Worm (Caenorhabditis elegans): ENCODE data around the gene fbxc-26.
"Not testable (repeated sequence)": the region's sequence is repeated elsewhere in the genome, so short reads cannot be mapped to it uniquely, and the experiment has no call there.

fbxc-26 gene

ce11 chrII:1666025-1666424 lies 28.4 kb downstream of the fbxc-26 start, which contains the start of gene srlf-29:
TSS of gene srlf-29 (plus strand) at chrII:1666325.
- TF ChIP-seq ceh-36 (tag; optimal IDR thresholded peaks at IDR 0.05) (no peak), flt-1 (GFP tag; IDR thresholded peaks at IDR 0.05) (no peak), hnd-1 (tag; optimal IDR thresholded peaks at IDR 0.05) (no peak), tra-4 (tag; optimal IDR thresholded peaks at IDR 0.05) (no peak), pes-1 (GFP tag; IDR thresholded peaks at IDR 0.05) (no peak), ama-1 (optimal IDR thresholded peaks at IDR 0.05) (no peak), F13C5.2 (tag; optimal IDR thresholded peaks at IDR 0.05) (no peak), tbx-37 (GFP tag; conservative IDR thresholded peaks at IDR 0.05) (no peak), tbx-11 (GFP tag; IDR thresholded peaks at IDR 0.05) (no peak), hmg-4 (GFP tag; optimal IDR thresholded peaks at IDR 0.05) (no peak), aly-1 (tag; optimal IDR thresholded peaks at IDR 0.05) (no peak), ets-7 (tag; optimal IDR thresholded peaks at IDR 0.05) (no peak), sea-1 (GFP tag; conservative IDR thresholded peaks at IDR 0.05) (no peak), B0310.2 (tag; optimal IDR thresholded peaks at IDR 0.05) (no peak), ceh-13 (GFP tag; optimal IDR thresholded peaks at IDR 0.05) (no peak), hmbx-1 (tag; optimal IDR thresholded peaks at IDR 0.05) (no peak), scrt-1 (GFP tag; IDR thresholded peaks at IDR 0.05) (no peak)

DNA sequence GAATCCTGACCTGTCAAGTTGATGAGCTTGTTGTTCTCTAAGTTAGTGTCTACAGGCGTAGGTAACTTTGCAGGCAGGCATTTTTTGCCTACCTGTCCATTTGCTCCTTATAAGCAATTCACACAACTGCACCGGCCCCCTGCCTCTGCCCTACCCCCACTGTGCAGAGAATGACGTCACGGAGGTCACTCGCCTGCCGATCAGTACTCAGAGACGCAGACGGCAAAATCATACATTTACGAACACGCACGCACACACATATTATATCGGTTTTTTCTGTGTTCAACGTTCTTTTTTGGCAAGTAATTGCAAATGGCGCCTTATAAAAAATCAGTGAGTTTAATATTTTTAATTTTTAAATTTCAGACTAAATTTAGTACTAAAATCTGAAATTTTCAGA lies 30.9 kb downstream of the fbxc-26 start, which contains the start of gene duxl-1:
duxl-1 (plus strand) TSS at position 184 of the 400 bp plus-strand sequence.
- TF ChIP-seq hmg-4 (GFP tag; optimal IDR thresholded peaks at IDR 0.05) (peak; percentile 16), F13C5.2 (tag; optimal IDR thresholded peaks at IDR 0.05) (no peak)

ce11 chrII:1662881-1663280 lies 31.5 kb downstream of the fbxc-26 start, which contains the start of gene ZC204.14:
TSS of gene ZC204.14 (minus strand) at chrII:1662949.
- TF ChIP-seq F13C5.2 (tag; optimal IDR thresholded peaks at IDR 0.05) (no peak), sea-1 (GFP tag; conservative IDR thresholded peaks at IDR 0.05) (no peak), tra-4 (tag; optimal IDR thresholded peaks at IDR 0.05) (no peak), B0310.2 (tag; optimal IDR thresholded peaks at IDR 0.05) (no peak), hmg-4 (GFP tag; optimal IDR thresholded peaks at IDR 0.05) (no peak), aly-1 (tag; optimal IDR thresholded peaks at IDR 0.05) (no peak), scrt-1 (GFP tag; IDR thresholded peaks at IDR 0.05) (no peak), tbx-37 (GFP tag; conservative IDR thresholded peaks at IDR 0.05) (no peak), ets-7 (tag; optimal IDR thresholded peaks at IDR 0.05) (no peak), hnd-1 (tag; optimal IDR thresholded peaks at IDR 0.05) (no peak), hmbx-1 (tag; optimal IDR thresholded peaks at IDR 0.05) (no peak), ceh-36 (tag; optimal IDR thresholded peaks at IDR 0.05) (no peak), ceh-13 (GFP tag; optimal IDR thresholded peaks at IDR 0.05) (no peak), tbx-11 (GFP tag; IDR thresholded peaks at IDR 0.05) (no peak), flt-1 (GFP tag; IDR thresholded peaks at IDR 0.05) (no peak), pes-1 (GFP tag; IDR thresholded peaks at IDR 0.05) (no peak), ama-1 (optimal IDR thresholded peaks at IDR 0.05) (no peak)

DNA sequence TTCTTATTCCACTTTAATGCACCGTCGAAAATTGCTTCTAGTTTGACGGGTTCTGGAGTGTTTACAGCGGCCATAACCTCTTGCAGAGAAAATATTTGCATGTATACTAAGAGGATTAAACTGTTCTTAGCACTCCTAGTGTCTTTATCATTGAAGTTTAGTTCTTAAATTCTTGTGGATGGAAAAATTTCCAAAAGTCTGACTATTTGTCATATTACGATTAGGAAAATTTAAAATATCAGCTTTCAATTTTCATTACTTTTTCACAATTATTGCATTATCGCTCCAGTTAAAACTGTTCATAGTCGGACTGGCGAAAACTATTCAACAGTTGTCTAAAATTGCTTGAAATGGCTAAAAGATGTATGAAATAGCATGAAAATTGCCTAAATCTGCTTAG lies 33.5 kb downstream of the fbxc-26 start, which contains the start of gene ZC204.13:
ZC204.13 (minus strand) TSS at position 101 of the 400 bp plus-strand sequence.
- TF ChIP-seq ceh-13 (GFP tag; optimal IDR thresholded peaks at IDR 0.05); ceh-36 (tag; optimal IDR thresholded peaks at IDR 0.05); aly-1 (tag; optimal IDR thresholded peaks at IDR 0.05): not testable (repeated sequence)

DNA sequence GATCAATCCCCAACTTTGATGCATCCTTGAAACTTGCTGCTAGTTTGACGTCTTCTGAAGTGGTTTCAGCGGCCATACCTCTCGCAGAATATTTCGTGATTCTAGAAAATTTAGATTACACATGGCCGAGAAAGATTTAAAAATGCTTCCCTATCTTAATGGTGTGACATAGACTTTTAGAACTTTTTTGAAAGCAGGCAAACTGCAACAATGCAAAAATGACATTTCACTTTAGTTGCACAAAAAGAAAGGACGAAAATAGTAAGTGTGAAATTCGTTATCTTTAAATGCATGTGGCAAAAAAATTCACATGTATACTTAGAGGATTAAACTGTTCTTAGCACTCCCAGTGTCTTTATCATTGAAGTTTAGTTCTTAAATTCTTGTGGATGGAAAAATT lies 37.2 kb downstream of the fbxc-26 start, which contains the start of gene ZC204.12:
ZC204.12 (minus strand) TSS at position 101 of the 400 bp plus-strand sequence.
- TF ChIP-seq aly-1 (tag; optimal IDR thresholded peaks at IDR 0.05) (no peak), ceh-36 (tag; optimal IDR thresholded peaks at IDR 0.05) (no peak), scrt-1 (GFP tag; IDR thresholded peaks at IDR 0.05) (no peak), F13C5.2 (tag; optimal IDR thresholded peaks at IDR 0.05) (no peak), ets-7 (tag; optimal IDR thresholded peaks at IDR 0.05) (no peak), B0310.2 (tag; optimal IDR thresholded peaks at IDR 0.05) (no peak), hmg-4 (GFP tag; optimal IDR thresholded peaks at IDR 0.05) (no peak)

- no peak for TF ChIP-seq F13C5.2 (tag; optimal IDR thresholded peaks at IDR 0.05)
- TF ChIP-seq tbx-11 (GFP tag; IDR thresholded peaks at IDR 0.05): no peak
- no peak for TF ChIP-seq tra-4 (tag; optimal IDR thresholded peaks at IDR 0.05)
- TF ChIP-seq pes-1 (GFP tag; IDR thresholded peaks at IDR 0.05): no peak
- TF ChIP-seq hmg-4 (GFP tag; optimal IDR thresholded peaks at IDR 0.05): no peak
- no peak for TF ChIP-seq aly-1 (tag; optimal IDR thresholded peaks at IDR 0.05)
- no peak for TF ChIP-seq flt-1 (GFP tag; IDR thresholded peaks at IDR 0.05)
- TF ChIP-seq B0310.2 (tag; optimal IDR thresholded peaks at IDR 0.05): no peak
- no peak for TF ChIP-seq ama-1 (optimal IDR thresholded peaks at IDR 0.05)
- TF ChIP-seq sea-1 (GFP tag; conservative IDR thresholded peaks at IDR 0.05): no peak
- no peak for TF ChIP-seq hnd-1 (tag; optimal IDR thresholded peaks at IDR 0.05)
- no peak for TF ChIP-seq ceh-13 (GFP tag; optimal IDR thresholded peaks at IDR 0.05)
- TF ChIP-seq ceh-36 (tag; optimal IDR thresholded peaks at IDR 0.05): no peak
- TF ChIP-seq ets-7 (tag; optimal IDR thresholded peaks at IDR 0.05): no peak
- no peak for TF ChIP-seq scrt-1 (GFP tag; IDR thresholded peaks at IDR 0.05)
- TF ChIP-seq tbx-37 (GFP tag; conservative IDR thresholded peaks at IDR 0.05): no peak
- no peak for TF ChIP-seq hmbx-1 (tag; optimal IDR thresholded peaks at IDR 0.05)
Measured at ce11 chrII:1654917-1655316, 39.5 kb downstream of the fbxc-26 start, which contains the start of gene btb-12. TSS of gene btb-12 (plus strand) at chrII:1655217.

DNA sequence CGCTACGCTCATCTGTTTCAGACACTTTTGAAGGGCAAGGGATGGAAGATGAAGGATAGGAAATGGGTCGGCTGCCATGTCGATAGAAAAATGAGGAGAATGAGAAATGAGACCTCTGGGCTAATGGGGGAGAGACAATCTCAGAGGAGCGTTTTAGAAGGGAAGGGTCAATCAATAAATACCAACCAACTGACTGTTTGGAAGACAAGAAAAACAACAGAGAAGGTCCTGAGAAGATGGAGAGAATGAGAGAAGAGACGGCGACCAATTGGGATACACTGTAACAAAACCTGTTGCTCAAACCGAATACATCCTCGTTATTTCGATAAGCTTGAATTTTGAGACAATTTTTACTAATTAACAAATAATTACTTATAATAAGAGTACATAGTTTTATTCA lies 41.0 kb downstream of the fbxc-26 start, which contains the start of gene fbxb-15:
fbxb-15 (minus strand) TSS at position 101 of the 400 bp plus-strand sequence.
- no peak for TF ChIP-seq ceh-13 (GFP tag; optimal IDR thresholded peaks at IDR 0.05)
- no peak for TF ChIP-seq ama-1 (optimal IDR thresholded peaks at IDR 0.05)
- no peak for TF ChIP-seq tbx-11 (GFP tag; IDR thresholded peaks at IDR 0.05)
- TF ChIP-seq flt-1 (GFP tag; IDR thresholded peaks at IDR 0.05): no peak
- no peak for TF ChIP-seq aly-1 (tag; optimal IDR thresholded peaks at IDR 0.05)
- TF ChIP-seq B0310.2 (tag; optimal IDR thresholded peaks at IDR 0.05): no peak
- no peak for TF ChIP-seq hmg-4 (GFP tag; optimal IDR thresholded peaks at IDR 0.05)
- no peak for TF ChIP-seq pes-1 (GFP tag; IDR thresholded peaks at IDR 0.05)
- TF ChIP-seq ceh-36 (tag; optimal IDR thresholded peaks at IDR 0.05): no peak
- TF ChIP-seq hmbx-1 (tag; optimal IDR thresholded peaks at IDR 0.05): no peak
- TF ChIP-seq scrt-1 (GFP tag; IDR thresholded peaks at IDR 0.05): no peak
- TF ChIP-seq F13C5.2 (tag; optimal IDR thresholded peaks at IDR 0.05): no peak
- TF ChIP-seq tbx-37 (GFP tag; conservative IDR thresholded peaks at IDR 0.05): no peak
- no peak for TF ChIP-seq tra-4 (tag; optimal IDR thresholded peaks at IDR 0.05)
- TF ChIP-seq hnd-1 (tag; optimal IDR thresholded peaks at IDR 0.05): no peak
- no peak for TF ChIP-seq ets-7 (tag; optimal IDR thresholded peaks at IDR 0.05)
- TF ChIP-seq sea-1 (GFP tag; conservative IDR thresholded peaks at IDR 0.05): no peak
